Worm (Caenorhabditis elegans) whole organism, young adult: ENCODE data around the gene H01G02.3.

Experiments
- B0336.3 ChIP-seq: fragments of 200-800 bp; sonication (Bioruptor generic); IDR thresholded peaks from 2 replicates; pipeline ENCODE4 v1.3.6; 2022; ENCODE audit warnings: missing genetic modification characterization, missing compliant biosample characterization
- D2030.7 ChIP-seq: fragments of 200-800 bp; sonication (Bioruptor generic); IDR thresholded peaks from 2 replicates; pipeline ENCODE4 v1.3.6; 2022; ENCODE audit warnings: missing genetic modification reagents, missing genetic modification characterization, missing compliant biosample characterization
- F33H1.4 ChIP-seq: fragments of 200-800 bp; sonication (Bioruptor generic); IDR thresholded peaks from 2 replicates; pipeline ENCODE4 v1.3.6; 2022; ENCODE audit warnings: missing genetic modification reagents, missing genetic modification characterization, missing compliant biosample characterization
- F37B4.10 ChIP-seq: fragments of 200-800 bp; sonication (Bioruptor generic); IDR thresholded peaks from 2 replicates; pipeline ENCODE4 v1.3.6; 2022; ENCODE audit warnings: missing genetic modification characterization, missing compliant biosample characterization
- F49E8.2 ChIP-seq: sonication (generic microtip); optimal IDR thresholded peaks from 3 replicates; lab custom pipeline; 2017; ENCODE audit warnings: missing genetic modification characterization, mild to moderate bottlenecking, missing compliant biosample characterization, antibody characterized with exemption, moderate library complexity; ENCODE audit not compliant: insufficient read depth
- F52B5.7 ChIP-seq: sonication (generic microtip); optimal IDR thresholded peaks from 2 replicates; lab custom pipeline; 2016; ENCODE audit warnings: mild to moderate bottlenecking, missing genetic modification characterization, missing compliant biosample characterization
- F57A8.1 ChIP-seq: fragments of 200-800 bp; sonication (Bioruptor generic); optimal IDR thresholded peaks from 2 replicates; lab custom pipeline; 2018; ENCODE audit warnings: mild to moderate bottlenecking, missing genetic modification characterization, moderate library complexity, missing compliant biosample characterization
- T07F8.4 ChIP-seq: sonication (generic microtip); optimal IDR thresholded peaks from 2 replicates; lab custom pipeline; 2016; ENCODE audit warnings: mild to moderate bottlenecking, missing genetic modification characterization, moderate library complexity, missing compliant biosample characterization
- Y53G8AR.9 ChIP-seq: fragments of 200-800 bp; sonication (Bioruptor generic); conservative IDR thresholded peaks from 2 replicates; pipeline ENCODE4 v1.3.6; 2022; ENCODE audit warnings: missing genetic modification reagents, missing genetic modification characterization, missing compliant biosample characterization
- Y56A3A.18 ChIP-seq: fragments of 200-800 bp; sonication (Bioruptor generic); IDR thresholded peaks from 2 replicates; pipeline ENCODE4 v1.3.6; 2022; ENCODE audit warnings: missing genetic modification reagents, missing genetic modification characterization, missing compliant biosample characterization
- Y79H2A.3 ChIP-seq: fragments of 200-800 bp; sonication (Bioruptor generic); conservative IDR thresholded peaks from 2 replicates; pipeline ENCODE4 v1.3.6; 2022; ENCODE audit warnings: missing genetic modification reagents, missing genetic modification characterization, missing compliant biosample characterization
- akir-1 ChIP-seq: fragments of 200-800 bp; sonication (Bioruptor generic); optimal IDR thresholded peaks from 2 replicates; lab custom pipeline; 2018; ENCODE audit warnings: mild to moderate bottlenecking, missing genetic modification characterization, moderate library complexity, missing compliant biosample characterization
- ccch-3 ChIP-seq: fragments of 200-800 bp; sonication (Bioruptor generic); optimal IDR thresholded peaks from 2 replicates; lab custom pipeline; 2018; ENCODE audit warnings: mild to moderate bottlenecking, missing genetic modification characterization, missing compliant biosample characterization
- cebp-1 ChIP-seq, 2 experiments: fragments of 200-800 bp in 1 of 2; sonication (Bioruptor generic) in 1 of 2; sonication (generic microtip) in 1 of 2; IDR thresholded peaks in 1 of 2; optimal IDR thresholded peaks in 1 of 2; 2 replicates each; pipeline versions ENCODE4 v1.3.6 to Lab custom; 2017 to 2022; ENCODE audit warnings: missing compliant biosample characterization in 2 of 2, missing genetic modification characterization in 2 of 2, mild to moderate bottlenecking in 1 of 2, missing genetic modification reagents in 1 of 2, moderate library complexity in 1 of 2
- ceh-27 ChIP-seq: fragments of 200-800 bp; sonication (Bioruptor generic); optimal IDR thresholded peaks from 2 replicates; lab custom pipeline; 2018; ENCODE audit warnings: mild to moderate bottlenecking, missing genetic modification characterization, moderate library complexity, missing compliant biosample characterization
- ceh-91 ChIP-seq: fragments of 200-800 bp; sonication (Bioruptor generic); IDR thresholded peaks from 2 replicates; pipeline ENCODE4 v1.3.6; 2022; ENCODE audit warnings: missing genetic modification reagents, missing genetic modification characterization, missing compliant biosample characterization
- dpl-1 ChIP-seq: fragments of 150-350 bp; optimal IDR thresholded peaks from 2 replicates; lab custom pipeline; 2014; ENCODE audit warnings: missing biosample characterization, missing genetic modification reagents, missing genetic modification characterization
- efl-1 ChIP-seq: fragments of 150-350 bp; optimal IDR thresholded peaks from 2 replicates; lab custom pipeline; 2014; ENCODE audit warnings: missing biosample characterization, missing genetic modification reagents, missing genetic modification characterization
- egl-18 ChIP-seq: fragments of 200-800 bp; sonication (Bioruptor generic); IDR thresholded peaks from 2 replicates; pipeline ENCODE4 v1.3.6; 2022; ENCODE audit warnings: missing genetic modification reagents, missing genetic modification characterization, missing compliant biosample characterization
- ets-4 ChIP-seq: fragments of 200-800 bp; sonication (Bioruptor generic); optimal IDR thresholded peaks from 2 replicates; lab custom pipeline; 2018; ENCODE audit warnings: mild to moderate bottlenecking, missing genetic modification characterization, missing compliant biosample characterization
- hlh-26 ChIP-seq: fragments of 200-800 bp; sonication (Bioruptor generic); conservative IDR thresholded peaks from 2 replicates; pipeline ENCODE4 v1.3.6; 2022; ENCODE audit warnings: missing genetic modification reagents, missing genetic modification characterization, missing compliant biosample characterization
- hmg-20 ChIP-seq: fragments of 200-800 bp; sonication (Bioruptor generic); IDR thresholded peaks from 2 replicates; pipeline ENCODE4 v1.3.6; 2022; ENCODE audit warnings: missing genetic modification reagents, missing genetic modification characterization, missing compliant biosample characterization
- hsf-1 ChIP-seq: fragments of 200-800 bp; sonication (Bioruptor generic); IDR thresholded peaks from 2 replicates; pipeline ENCODE4 v1.3.6; 2022; ENCODE audit warnings: missing genetic modification reagents, missing genetic modification characterization, missing compliant biosample characterization
- lag-1 ChIP-seq: fragments of 200-800 bp; sonication (Bioruptor generic); IDR thresholded peaks from 2 replicates; pipeline ENCODE4 v1.3.6; 2022; ENCODE audit warnings: missing genetic modification reagents, missing genetic modification characterization, missing compliant biosample characterization
- lin-40 ChIP-seq: sonication (generic microtip); optimal IDR thresholded peaks from 2 replicates; lab custom pipeline; 2016; ENCODE audit warnings: missing genetic modification characterization, mild to moderate bottlenecking, missing compliant biosample characterization, missing genotype, missing genetic modification reagents
- mcd-1 ChIP-seq: fragments of 200-800 bp; sonication (Bioruptor generic); IDR thresholded peaks from 2 replicates; pipeline ENCODE4 v1.3.6; 2022; ENCODE audit warnings: missing genetic modification reagents, missing genetic modification characterization, missing compliant biosample characterization
- mel-28 ChIP-seq: sonication (generic microtip); optimal IDR thresholded peaks from 2 replicates; lab custom pipeline; 2016; ENCODE audit warnings: borderline replicate concordance, mild to moderate bottlenecking, missing genetic modification characterization, missing compliant biosample characterization
- nhr-120 ChIP-seq: fragments of 200-800 bp; sonication (Bioruptor generic); IDR thresholded peaks from 2 replicates; pipeline ENCODE4 v1.3.6; 2022; ENCODE audit warnings: missing genetic modification characterization, missing compliant biosample characterization
- nhr-179 ChIP-seq: sonication (generic microtip); optimal IDR thresholded peaks from 2 replicates; lab custom pipeline; 2016; ENCODE audit warnings: mild to moderate bottlenecking, missing genetic modification characterization, missing compliant biosample characterization
- pbrm-1 ChIP-seq: fragments of 200-800 bp; sonication (Bioruptor generic); IDR thresholded peaks from 2 replicates; pipeline ENCODE4 v1.3.6; 2022; ENCODE audit warnings: missing genetic modification reagents, missing genetic modification characterization, missing compliant biosample characterization
- pha-4 ChIP-seq: fragments of 150-350 bp; sonication (generic microtip); optimal IDR thresholded peaks from 2 replicates; lab custom pipeline; 2014; ENCODE audit warnings: missing biosample characterization, missing genetic modification reagents, missing genetic modification characterization
- repo-1 ChIP-seq: sonication (generic microtip); optimal IDR thresholded peaks from 2 replicates; lab custom pipeline; 2017; ENCODE audit warnings: mild to moderate bottlenecking, missing genetic modification characterization, missing compliant biosample characterization
- snpc-1.1 ChIP-seq: sonication (generic microtip); optimal IDR thresholded peaks from 2 replicates; lab custom pipeline; 2017; ENCODE audit warnings: missing genetic modification characterization, mild to moderate bottlenecking, missing compliant biosample characterization, antibody characterized with exemption, moderate library complexity, missing genotype, missing genetic modification reagents; ENCODE audit not compliant: insufficient read depth
- unc-62 ChIP-seq: fragments of 150-350 bp; optimal IDR thresholded peaks from 2 replicates; lab custom pipeline; 2014; ENCODE audit warnings: missing biosample characterization, missing genetic modification reagents, missing genetic modification characterization
- ztf-18 ChIP-seq: sonication (generic microtip); optimal IDR thresholded peaks from 2 replicates; lab custom pipeline; 2016; ENCODE audit warnings: missing genotype, mild to moderate bottlenecking, missing genetic modification characterization, missing compliant biosample characterization
- ztf-22 ChIP-seq: fragments of 200-800 bp; sonication (Bioruptor generic); optimal IDR thresholded peaks from 2 replicates; lab custom pipeline; 2018; ENCODE audit warnings: mild to moderate bottlenecking, missing genetic modification characterization, moderate library complexity, missing compliant biosample characterization
- ztf-25 ChIP-seq: fragments of 200-800 bp; sonication (Bioruptor generic); IDR thresholded peaks from 2 replicates; pipeline ENCODE4 v1.3.6; 2022; ENCODE audit warnings: missing genetic modification reagents, missing genetic modification characterization, missing compliant biosample characterization
- ztf-26 ChIP-seq: sonication (generic microtip); optimal IDR thresholded peaks from 2 replicates; lab custom pipeline; 2017; ENCODE audit warnings: missing genetic modification characterization, missing compliant biosample characterization
- ztf-3 ChIP-seq: fragments of 200-800 bp; sonication (Bioruptor generic); optimal IDR thresholded peaks from 2 replicates; lab custom pipeline; 2018; ENCODE audit warnings: mild to moderate bottlenecking, missing genetic modification characterization, missing compliant biosample characterization

The H01G02.3 gene

DNA sequence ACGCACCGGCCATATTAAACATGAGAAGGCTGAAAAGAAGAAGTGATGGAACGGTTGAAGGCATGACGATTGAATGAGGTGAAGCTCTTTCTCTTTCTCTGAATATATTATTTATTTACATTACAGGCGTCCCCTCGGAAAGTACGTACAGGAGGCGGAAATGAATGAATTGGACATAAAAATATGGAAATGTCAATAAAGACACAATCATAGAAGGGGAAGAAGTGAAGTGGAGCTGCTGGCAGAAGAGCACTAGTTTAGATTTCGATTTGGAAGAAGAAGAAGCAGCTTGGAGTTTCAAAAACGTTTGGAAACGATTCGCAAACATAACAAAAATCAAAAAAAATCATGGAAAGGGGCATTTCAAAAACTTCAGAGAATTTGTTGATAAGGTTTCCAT, 11.7 kb upstream of the H01G02.3 start, which contains the start of gene H01G02.1:
H01G02.1 (minus strand) TSS at position 101 of the 400 bp plus-strand sequence.
- TF ChIP-seq nhr-179 (no peak), lag-1 (GFP tag; lab: Robert Waterston, UW) (no peak), F33H1.4 (no peak), F49E8.2 (tag; lab: Kevin White, UChicago) (no peak), ztf-3 (GFP tag; lab: Kevin White, UChicago) (no peak), ets-4 (GFP tag; lab: Kevin White, UChicago) (no peak), Y53G8AR.9 (GFP tag; lab: Robert Waterston, UW) (no peak), ztf-26 (tag; lab: Kevin White, UChicago) (no peak), hsf-1 (GFP tag; lab: Robert Waterston, UW) (no peak), T07F8.4 (tag; lab: Kevin White, UChicago) (no peak), akir-1 (no peak), egl-18 (GFP tag; lab: Robert Waterston, UW) (no peak), ceh-91 (no peak), lin-40 (tag; lab: Kevin White, UChicago) (no peak), dpl-1 (GFP tag; lab: Kevin White, UChicago) (no peak), repo-1 (tag; lab: Kevin White, UChicago) (no peak), nhr-120 (GFP tag; lab: Robert Waterston, UW) (no peak), ccch-3 (no peak)
- TF ChIP-seq, all 124 proteins: peak for 0

DNA sequence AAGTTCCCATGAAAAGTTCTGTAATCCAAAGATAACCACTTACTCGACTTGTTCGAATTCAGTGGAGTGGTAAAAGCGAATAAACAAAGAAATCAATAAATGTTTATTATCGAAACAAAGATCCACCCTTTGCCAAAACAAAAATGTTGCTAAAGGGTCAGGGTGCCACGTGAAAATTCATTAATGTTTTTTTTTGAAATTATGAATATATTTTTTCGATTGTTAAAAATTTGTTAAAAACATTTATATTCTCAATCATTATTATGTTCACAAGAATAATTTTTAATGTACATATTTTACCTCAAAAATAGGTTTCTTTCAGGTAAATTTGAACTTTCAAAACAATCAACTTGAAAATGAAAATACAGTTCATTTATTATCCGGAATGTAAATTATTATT, 10.6 kb upstream of the H01G02.3 start, which contains the start of gene H01G02.4:
H01G02.4 (minus strand) TSS at position 101 of the 400 bp plus-strand sequence.
- TF ChIP-seq Y79H2A.3 (GFP tag; lab: Robert Waterston, UW) (no peak), efl-1 (GFP tag; lab: Kevin White, UChicago) (no peak), ztf-18 (tag; lab: Kevin White, UChicago) (no peak), Y56A3A.18 (GFP tag; lab: Robert Waterston, UW) (no peak), hlh-26 (no peak), F52B5.7 (tag; lab: Kevin White, UChicago) (no peak), pha-4 (tag; lab: Kevin White, UChicago) (no peak), ceh-91 (no peak), F37B4.10 (GFP tag; lab: Robert Waterston, UW) (no peak), ztf-22 (GFP tag; lab: Kevin White, UChicago) (no peak), unc-62 (GFP tag; lab: Kevin White, UChicago) (no peak), Y53G8AR.9 (GFP tag; lab: Robert Waterston, UW) (no peak), snpc-1.1 (tag; lab: Kevin White, UChicago) (no peak), egl-18 (GFP tag; lab: Robert Waterston, UW) (no peak), mel-28 (tag; lab: Kevin White, UChicago) (no peak), ceh-27 (GFP tag; lab: Kevin White, UChicago) (no peak), pbrm-1 (GFP tag; lab: Robert Waterston, UW) (no peak)

ce11 chrIV:11801078-11801477, 8.7 kb upstream of the H01G02.3 start, which contains the start of gene dyf-18:
dyf-18 (minus strand) TSS chrIV:11801178.
- no peak for TF ChIP-seq akir-1
- TF ChIP-seq F57A8.1, result no peak
- TF ChIP-seq dpl-1 (GFP tag; lab: Kevin White, UChicago), result no peak
- no peak for TF ChIP-seq B0336.3 (GFP tag; lab: Robert Waterston, UW)
- TF ChIP-seq ztf-3 (GFP tag; lab: Kevin White, UChicago), result no peak
- no peak for TF ChIP-seq ztf-25 (GFP tag; lab: Robert Waterston, UW)
- no peak for TF ChIP-seq hmg-20 (GFP tag; lab: Robert Waterston, UW)
- no peak for TF ChIP-seq cebp-1 (GFP tag; IDR thresholded peaks at IDR 0.05; lab: Robert Waterston, UW)
- TF ChIP-seq cebp-1 (tag; optimal IDR thresholded peaks at IDR 0.05; lab: Kevin White, UChicago), result no peak
- no peak for TF ChIP-seq D2030.7 (GFP tag; lab: Robert Waterston, UW)
- TF ChIP-seq mcd-1 (GFP tag; lab: Robert Waterston, UW), result no peak
- TF ChIP-seq, all 124 proteins: peak for 0
